Fruit fly (Drosophila melanogaster): Measurements from ENCODE around the gene CG14050.

The CG14050 gene

DNA sequence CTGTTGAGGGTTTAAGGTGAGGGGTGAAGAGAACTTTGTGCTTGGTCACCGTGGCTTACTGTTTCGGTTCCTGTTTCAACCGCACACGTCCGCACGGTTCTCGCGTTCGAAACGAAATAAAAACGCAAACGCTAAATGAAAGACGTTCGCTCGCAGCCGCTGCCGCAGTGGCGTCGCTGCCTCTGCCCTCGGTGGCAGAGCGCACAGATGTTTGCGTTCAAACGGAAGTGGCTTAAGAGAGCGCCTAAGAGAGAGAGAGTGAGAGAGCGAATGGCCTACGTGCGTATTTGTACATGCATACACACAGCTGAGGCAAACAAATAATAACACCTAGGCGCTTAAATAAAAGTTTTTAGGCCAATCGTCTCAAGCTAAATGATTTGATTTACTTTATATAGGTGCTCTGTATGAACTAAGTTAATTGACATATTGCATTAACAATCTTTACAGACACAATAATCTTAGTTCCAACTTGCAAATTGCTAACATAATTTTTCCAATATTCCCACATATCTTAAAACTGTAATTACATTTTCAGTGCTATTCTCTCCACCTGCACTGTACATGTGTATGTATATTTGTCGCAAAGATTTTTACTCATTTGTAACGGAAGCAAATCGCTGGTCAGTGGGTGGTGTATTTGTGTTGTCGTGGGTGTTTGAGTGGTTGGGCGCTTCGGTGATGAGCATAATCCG is 32.6 kb downstream of the CG14050 start, which contains the start of gene CG2865 (continued):
- TF ChIP-seq CG6765 (GFP tag; optimal IDR thresholded peaks at IDR 0.05) (peak; percentile 95), Chrac-16 (GFP tag; optimal IDR thresholded peaks at IDR 0.05) (peak; percentile 90), CG3847 (GFP tag; IDR thresholded peaks at IDR 0.05) (peak; percentile 90), CG14441 (GFP tag; IDR thresholded peaks at IDR 0.05) (peak; percentile 82), CG7928 (GFP tag; optimal IDR thresholded peaks at IDR 0.05) (peak; percentile 74), CG17802 (tag; optimal IDR thresholded peaks at IDR 0.05) (peak; percentile 57), bbx (GFP tag; IDR thresholded peaks at IDR 0.05; ENCODE audit: partially characterized antibody) (peak; percentile 78), Trl (optimal IDR thresholded peaks at IDR 0.05) (peak; percentile 91), Trl (GFP tag; optimal IDR thresholded peaks at IDR 0.05) (peak; percentile 91), ara (GFP tag; IDR thresholded peaks at IDR 0.05) (peak; percentile 84), Meics (GFP tag; optimal IDR thresholded peaks at IDR 0.05) (peak; percentile 97), CG8388 (GFP tag; optimal IDR thresholded peaks at IDR 0.05) (peak; percentile 91), CG11247 (GFP tag; IDR thresholded peaks at IDR 0.05) (peak; percentile 72), slou (GFP tag; optimal IDR thresholded peaks at IDR 0.05) (peak; percentile 80), CG14667 (GFP tag; IDR thresholded peaks at IDR 0.05) (peak; percentile 75), CG4282 (GFP tag; optimal IDR thresholded peaks at IDR 0.05) (peak; percentile 76), tx (GFP tag; optimal IDR thresholded peaks at IDR 0.05) (peak; percentile 87), Hr78 (GFP tag; optimal IDR thresholded peaks at IDR 0.05) (peak in 1 of 2 experiments; percentile 89), CG1602 (GFP tag; optimal IDR thresholded peaks at IDR 0.05) (peak; percentile 87), CG7271 (tag; optimal IDR thresholded peaks at IDR 0.05) (peak; percentile 56), her (GFP tag; optimal IDR thresholded peaks at IDR 0.05) (peak; percentile 89), CG17385 (GFP tag; optimal IDR thresholded peaks at IDR 0.05) (peak; percentile 94), pros (GFP tag; optimal IDR thresholded peaks at IDR 0.05) (peak; percentile 93), CG4854 (GFP tag; optimal IDR thresholded peaks at IDR 0.05) (peak; percentile 73), CG2120 (GFP tag; optimal IDR thresholded peaks at IDR 0.05) (peak; percentile 96), CG4404 (GFP tag; IDR thresholded peaks at IDR 0.05) (peak; percentile 83), danr (GFP tag; IDR thresholded peaks at IDR 0.05) (peak; percentile 76), sens-2 (GFP tag; IDR thresholded peaks at IDR 0.05) (peak; percentile 60), pho (GFP tag; optimal IDR thresholded peaks at IDR 0.05) (peak; percentile 93), Side (GFP tag; optimal IDR thresholded peaks at IDR 0.05) (peak; percentile 92), CG17612 (GFP tag; IDR thresholded peaks at IDR 0.05) (no peak), CG17829 (tag; optimal IDR thresholded peaks at IDR 0.05) (peak; percentile 95), luna (GFP tag; optimal IDR thresholded peaks at IDR 0.05) (peak; percentile 82), ken (GFP tag; IDR thresholded peaks at IDR 0.05) (peak; percentile 68; the same call in 1 of the 3 replicates), HHEX (GFP tag; optimal IDR thresholded peaks at IDR 0.05) (peak; percentile 95), CG30431 (GFP tag; optimal IDR thresholded peaks at IDR 0.05) (peak; percentile 80), Abd-B (GFP tag; optimal IDR thresholded peaks at IDR 0.05) (peak; percentile 86), ftz-f1 (GFP tag; optimal IDR thresholded peaks at IDR 0.05) (peak; percentile 28), eyg (GFP tag; optimal IDR thresholded peaks at IDR 0.05) (peak; percentile 76), Hr39 (optimal IDR thresholded peaks at IDR 0.05) (no peak), bigmax (GFP tag; optimal IDR thresholded peaks at IDR 0.05) (no peak), CG12071 (GFP tag; optimal IDR thresholded peaks at IDR 0.05) (peak; percentile 92), Rx (GFP tag; IDR thresholded peaks at IDR 0.05) (peak; percentile 69), CG11456 (GFP tag; IDR thresholded peaks at IDR 0.05) (peak; percentile 79), Jarid2 (GFP tag; optimal IDR thresholded peaks at IDR 0.05) (peak; percentile 93), fd3F (GFP tag; optimal IDR thresholded peaks at IDR 0.05) (peak; percentile 94), trh (GFP tag; optimal IDR thresholded peaks at IDR 0.05) (peak; percentile 75), Nf-YA (GFP tag; IDR thresholded peaks at IDR 0.05) (peak; percentile 65; the same call in 1 of the 2 replicates), zen (tag; optimal IDR thresholded peaks at IDR 0.05) (peak; percentile 91), peb (GFP tag; IDR thresholded peaks at IDR 0.05) (peak; percentile 76), jumu (GFP tag; optimal IDR thresholded peaks at IDR 0.05) (peak; percentile 87)
